Worm (Caenorhabditis elegans) whole organism, L4/young adult: ENCODE data around the gene Y39A1A.24.
A peak's percentile ranks its signal among the peaks of the same experiment; 100 is the strongest.

Experiments used
- W03F9.2 ChIP-seq: fragments of 150-350 bp; optimal IDR thresholded peaks from 2 replicates; lab custom pipeline; 2014; ENCODE audit warnings: missing biosample characterization, missing genetic modification characterization
- dao-5 ChIP-seq: sonication (generic microtip); optimal IDR thresholded peaks from 2 replicates; lab custom pipeline; 2016; ENCODE audit warnings: missing genotype, missing genetic modification characterization, moderate library complexity, missing compliant biosample characterization
- him-1 ChIP-seq: sonication (generic microtip); optimal IDR thresholded peaks from 2 replicates; lab custom pipeline; 2016; ENCODE audit warnings: missing genotype, missing genetic modification reagents, missing genetic modification characterization, missing compliant biosample characterization

Gene Y39A1A.24

DNA sequence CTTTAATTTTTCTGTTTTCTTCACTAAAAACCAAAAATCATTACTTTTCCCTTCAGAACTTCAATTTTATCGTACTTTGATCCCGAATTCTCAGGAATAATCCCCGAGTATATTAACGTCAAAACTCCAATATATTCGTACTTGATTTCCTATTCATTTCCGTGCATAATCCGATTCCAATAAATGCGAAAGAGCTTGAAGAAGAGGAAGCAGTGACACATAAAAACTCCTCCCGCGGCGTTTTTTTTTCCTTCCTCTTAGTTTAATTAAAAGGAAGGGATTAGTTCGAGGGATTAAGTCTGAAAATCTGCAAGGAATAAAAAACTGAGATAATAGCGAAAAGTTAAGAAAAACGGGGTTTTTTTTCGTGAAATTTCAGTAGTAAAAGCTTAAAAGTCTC, 11.5 kb upstream of the Y39A1A.24 start:
- TF ChIP-seq W03F9.2 (tag; lab: Kevin White, UChicago) (no peak), dao-5 (tag; lab: Kevin White, UChicago) (no peak), him-1 (tag; lab: Kevin White, UChicago) (no peak)

DNA sequence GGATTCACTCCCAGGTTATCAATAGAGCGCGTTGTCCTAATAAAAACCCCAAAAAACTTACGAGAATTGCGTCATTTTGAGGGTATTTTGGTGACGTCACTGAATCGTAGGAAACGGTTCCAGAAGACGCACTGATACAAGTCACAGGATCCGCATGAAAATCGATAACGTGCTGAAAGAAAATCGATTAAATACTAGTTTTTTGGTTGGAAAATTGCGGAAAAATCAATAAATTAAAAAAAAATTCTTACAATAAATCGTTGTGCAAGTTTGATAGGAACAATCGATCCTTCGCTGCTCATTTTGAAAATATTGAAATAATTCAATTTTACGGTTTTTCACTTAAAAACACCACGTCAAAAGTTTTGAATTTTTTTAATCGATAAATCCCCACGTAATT, 9.2 kb upstream of the Y39A1A.24 start, which contains the start of gene Y39A1A.2:
Y39A1A.2 (minus strand) TSS at position 319 of the 400 bp plus-strand sequence.
- TF ChIP-seq W03F9.2 (tag; lab: Kevin White, UChicago) (no peak), him-1 (tag; lab: Kevin White, UChicago) (no peak), dao-5 (tag; lab: Kevin White, UChicago) (no peak)

DNA sequence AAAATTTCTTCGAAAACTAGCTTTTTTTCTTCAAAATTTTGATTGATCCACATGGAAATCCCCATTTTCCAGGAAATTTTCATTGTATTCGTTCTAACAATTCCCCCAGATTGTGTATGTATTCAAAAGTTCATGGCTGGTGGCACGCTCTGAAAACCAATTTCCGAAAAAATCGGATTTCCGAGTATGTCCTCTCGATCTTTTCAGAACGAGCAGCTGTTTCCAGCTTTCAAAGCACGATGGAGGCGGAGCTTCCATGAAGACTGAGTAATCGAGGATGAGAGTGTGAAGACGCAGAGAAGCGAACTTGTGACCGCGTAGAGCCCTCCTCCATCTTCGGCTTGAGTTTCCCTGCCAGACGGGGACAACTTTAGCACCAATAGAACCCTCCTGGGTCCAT, 8.1 kb upstream of the Y39A1A.24 start:
- TF ChIP-seq dao-5 (tag; lab: Kevin White, UChicago) (no peak), him-1 (tag; lab: Kevin White, UChicago) (no peak), W03F9.2 (tag; lab: Kevin White, UChicago) (no peak)

DNA sequence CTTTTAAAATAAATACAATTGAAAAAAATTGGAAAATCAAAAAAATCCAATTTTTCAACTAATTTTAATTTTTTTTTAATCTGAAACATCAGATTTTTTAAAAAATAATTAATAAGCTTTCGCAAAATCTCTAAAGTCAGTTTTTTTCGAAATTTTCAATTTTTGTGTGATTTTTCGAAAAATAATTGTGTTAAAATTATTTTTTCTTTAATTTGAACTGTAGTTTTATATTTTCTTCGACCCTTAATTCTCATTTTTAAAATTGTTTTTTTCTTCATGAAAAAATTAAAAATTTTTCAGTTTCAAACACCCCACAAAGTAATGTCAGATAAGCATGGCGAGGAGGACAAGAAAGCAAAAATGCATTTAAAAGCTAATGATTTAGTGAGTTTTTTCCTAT, 7.4 kb upstream of the Y39A1A.24 start, which contains the start of gene rabx-5:
rabx-5 (plus strand) TSS at position 301 of the 400 bp plus-strand sequence.
- TF ChIP-seq W03F9.2 (tag; lab: Kevin White, UChicago) = no peak
- no peak for TF ChIP-seq dao-5 (tag; lab: Kevin White, UChicago)
- TF ChIP-seq him-1 (tag; lab: Kevin White, UChicago) = no peak

DNA sequence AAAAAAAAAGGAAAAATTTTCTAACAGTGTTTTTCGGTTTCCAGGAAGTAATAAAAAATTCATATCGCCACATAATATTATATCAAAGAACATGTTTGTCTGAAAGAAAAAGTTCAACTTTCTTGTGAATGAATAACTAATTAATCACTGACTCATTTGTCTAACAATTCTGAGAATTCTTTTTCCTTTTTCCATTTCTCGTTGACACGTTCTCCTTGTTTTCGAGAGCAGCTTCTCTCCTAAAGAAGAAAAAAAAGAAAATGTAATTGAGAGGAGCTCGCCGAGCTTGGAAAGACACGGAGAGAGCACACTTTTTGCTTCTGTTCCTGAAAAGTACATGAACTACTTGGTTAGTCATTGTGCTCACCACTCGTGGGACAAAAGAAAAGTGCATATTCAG, 4.3 kb upstream of the Y39A1A.24 start:
- TF ChIP-seq dao-5 (tag; lab: Kevin White, UChicago) (no peak), him-1 (tag; lab: Kevin White, UChicago) (no peak), W03F9.2 (tag; lab: Kevin White, UChicago) (no peak)

DNA sequence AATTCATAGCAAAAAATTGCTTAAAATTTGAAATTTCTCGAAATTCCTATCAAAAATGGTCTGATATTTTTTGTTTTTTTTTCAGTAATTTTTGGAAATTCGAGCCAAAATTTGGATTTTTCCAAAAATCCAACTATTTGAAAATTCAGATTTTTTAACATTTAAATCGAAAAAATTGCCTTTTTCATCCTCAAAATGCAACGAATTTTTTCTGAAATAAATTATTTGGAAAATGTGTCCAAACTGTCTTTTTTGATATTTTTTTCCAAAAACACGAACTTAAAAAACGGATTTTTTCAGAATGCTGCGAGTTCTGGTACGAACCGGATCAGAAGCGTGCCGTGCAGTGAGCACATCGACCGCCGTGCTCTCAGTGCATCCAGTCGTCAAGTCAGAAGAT, 2.7 kb downstream of the Y39A1A.24 start, which contains the start of gene mrpl-22:
mrpl-22 (plus strand) TSS at position 301 of the 400 bp plus-strand sequence.
- TF ChIP-seq dao-5 (tag; lab: Kevin White, UChicago) (no peak), W03F9.2 (tag; lab: Kevin White, UChicago) (no peak), him-1 (tag; lab: Kevin White, UChicago) (no peak)

DNA sequence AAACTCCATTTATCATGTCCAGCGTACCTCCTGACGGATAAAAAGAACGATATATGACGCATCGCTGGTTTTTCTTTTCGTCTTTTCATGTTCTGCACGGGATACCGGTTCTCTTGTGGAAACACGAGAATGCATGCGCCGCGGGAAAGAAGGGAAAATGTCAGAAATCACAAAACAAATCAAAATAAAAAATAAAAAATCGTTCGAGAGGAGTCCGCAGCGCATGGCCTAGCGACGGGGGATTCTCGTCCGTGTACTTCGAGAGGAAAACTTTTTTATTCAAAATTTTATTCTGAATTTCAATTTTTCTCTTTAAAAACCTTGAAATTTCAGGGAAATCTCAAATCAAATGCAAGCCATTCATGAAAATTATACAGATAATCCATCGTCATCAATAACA, 8.8 kb downstream of the Y39A1A.24 start, which contains the start of the genes lron-10 and hpr-9:
lron-10 (minus strand) TSS at position 162 of the 400 bp plus-strand sequence.
hpr-9 (plus strand) TSS at position 344 of the 400 bp plus-strand sequence.
- TF ChIP-seq him-1 (tag; lab: Kevin White, UChicago) (peak; percentile 78), W03F9.2 (tag; lab: Kevin White, UChicago) (peak; percentile 78), dao-5 (tag; lab: Kevin White, UChicago) (no peak)

DNA sequence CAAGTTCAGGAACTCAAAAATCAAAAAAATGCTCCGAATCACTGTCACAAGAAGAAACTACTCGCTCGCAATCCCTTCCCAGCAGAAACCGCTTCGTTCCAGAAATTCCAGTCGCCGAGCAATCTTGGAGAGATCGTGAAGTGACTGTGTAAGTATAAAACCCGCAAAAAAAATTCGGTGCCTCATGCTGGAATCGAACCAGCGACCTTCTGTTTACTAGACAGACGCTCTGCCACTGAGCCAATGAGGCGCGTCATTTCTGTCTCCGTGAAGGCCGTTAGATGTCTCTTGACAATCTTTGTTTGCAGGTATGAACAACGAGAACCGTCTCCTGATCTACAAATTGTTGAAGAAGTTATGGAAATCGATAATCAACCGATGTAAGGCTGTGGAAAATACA, 12.1 kb downstream of the Y39A1A.24 start:
- peak; percentile 21 for TF ChIP-seq dao-5 (tag; lab: Kevin White, UChicago)
- TF ChIP-seq W03F9.2 (tag; lab: Kevin White, UChicago) = peak; percentile 5
- peak; percentile 45 for TF ChIP-seq him-1 (tag; lab: Kevin White, UChicago)

DNA sequence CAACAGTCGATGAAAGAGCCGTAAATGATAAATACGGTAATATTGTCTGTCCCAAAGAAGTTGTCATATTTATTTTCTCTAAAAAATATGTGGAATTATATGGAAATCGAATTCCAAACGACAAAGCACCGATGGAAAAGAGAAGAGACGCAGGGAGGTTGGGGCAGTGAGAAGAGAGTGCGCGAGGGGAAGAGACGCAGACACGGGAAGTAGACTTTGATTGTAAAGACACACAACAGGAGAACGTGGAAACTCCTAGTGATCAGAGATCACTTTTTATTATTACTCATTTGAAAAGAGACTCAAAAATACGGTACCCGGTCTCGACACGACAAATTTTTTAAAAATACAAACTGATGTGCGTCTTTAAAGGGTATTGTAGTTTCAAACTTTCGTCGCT, 15.9 kb downstream of the Y39A1A.24 start:
- TF ChIP-seq W03F9.2 (tag; lab: Kevin White, UChicago) = no peak
- TF ChIP-seq dao-5 (tag; lab: Kevin White, UChicago) = no peak
- no peak for TF ChIP-seq him-1 (tag; lab: Kevin White, UChicago)

DNA sequence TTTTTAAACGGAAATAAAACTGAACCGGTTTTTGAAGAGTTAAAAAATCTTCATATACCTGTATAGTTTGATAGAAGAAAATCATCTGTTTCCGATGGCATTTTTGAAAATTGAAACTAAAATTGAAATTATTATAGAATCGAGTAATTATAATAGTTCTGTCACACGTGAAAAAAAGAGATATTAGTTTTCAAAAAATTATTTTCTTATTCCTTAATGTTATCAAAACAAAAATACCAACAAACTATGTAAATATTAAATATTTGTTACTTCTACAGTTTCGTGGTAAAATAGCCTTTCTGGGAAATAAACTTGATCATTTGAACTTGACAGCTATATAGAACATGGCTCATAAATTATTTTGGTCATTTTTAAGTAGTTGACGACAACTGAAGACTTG, 16.6 kb downstream of the Y39A1A.24 start, which contains the start of gene swt-4:
swt-4 (minus strand) TSS at position 101 of the 400 bp plus-strand sequence.
- TF ChIP-seq him-1 (tag; lab: Kevin White, UChicago) = no peak
- TF ChIP-seq dao-5 (tag; lab: Kevin White, UChicago) = no peak
- no peak for TF ChIP-seq W03F9.2 (tag; lab: Kevin White, UChicago)

DNA sequence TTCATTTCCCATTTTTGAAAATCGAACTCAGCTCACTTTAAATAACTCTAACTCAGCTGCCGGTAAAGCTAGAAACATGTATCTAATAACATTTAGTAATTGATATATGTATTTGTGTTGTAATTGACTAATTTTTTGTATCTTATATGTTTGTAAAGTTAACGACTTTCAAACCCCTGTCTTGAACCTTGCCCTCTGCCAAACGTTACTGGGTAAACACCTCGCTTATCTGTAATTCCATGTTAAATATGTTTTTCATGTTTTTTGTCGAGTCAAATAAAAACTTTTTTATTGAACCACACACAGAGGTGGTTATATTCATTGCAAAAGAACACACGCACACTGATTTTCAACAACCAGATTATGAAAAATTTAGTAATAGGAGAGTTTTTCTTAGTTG, 17.4 kb downstream of the Y39A1A.24 start:
- TF ChIP-seq W03F9.2 (tag; lab: Kevin White, UChicago) (no peak), dao-5 (tag; lab: Kevin White, UChicago) (no peak), him-1 (tag; lab: Kevin White, UChicago) (no peak)

DNA sequence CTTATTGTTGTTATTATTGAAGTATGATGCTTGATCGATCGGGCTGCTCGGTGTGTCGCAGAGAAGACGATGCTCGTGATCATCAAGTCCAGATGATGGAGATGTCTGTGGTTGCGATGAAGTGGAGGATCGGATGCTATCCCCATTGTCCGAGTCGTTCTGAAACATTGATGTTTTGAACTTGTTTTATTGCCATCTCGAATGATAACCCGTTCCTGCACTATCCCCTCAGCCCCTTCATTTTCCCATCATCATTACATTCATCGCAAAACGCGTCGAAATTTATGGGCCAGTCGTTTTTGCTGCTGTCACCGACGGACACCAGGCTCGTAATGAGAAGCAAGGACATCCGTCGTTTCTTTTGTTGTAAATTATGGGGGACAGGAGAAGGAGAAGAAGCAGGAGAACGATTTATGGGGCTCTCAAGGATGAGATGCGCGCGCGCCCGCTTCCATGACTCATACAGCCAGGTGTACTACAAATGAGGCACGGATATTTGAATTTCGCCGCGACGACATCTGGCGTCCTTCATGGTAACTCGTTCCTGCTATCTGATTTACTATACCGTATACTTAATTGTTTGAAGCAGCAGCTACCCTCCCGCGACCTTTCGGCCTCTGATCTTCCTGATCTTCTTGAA, 19.6 kb downstream of the Y39A1A.24 start:
- TF ChIP-seq W03F9.2 (tag; lab: Kevin White, UChicago) = no peak
- TF ChIP-seq him-1 (tag; lab: Kevin White, UChicago) = no peak
- no peak for TF ChIP-seq dao-5 (tag; lab: Kevin White, UChicago)

DNA sequence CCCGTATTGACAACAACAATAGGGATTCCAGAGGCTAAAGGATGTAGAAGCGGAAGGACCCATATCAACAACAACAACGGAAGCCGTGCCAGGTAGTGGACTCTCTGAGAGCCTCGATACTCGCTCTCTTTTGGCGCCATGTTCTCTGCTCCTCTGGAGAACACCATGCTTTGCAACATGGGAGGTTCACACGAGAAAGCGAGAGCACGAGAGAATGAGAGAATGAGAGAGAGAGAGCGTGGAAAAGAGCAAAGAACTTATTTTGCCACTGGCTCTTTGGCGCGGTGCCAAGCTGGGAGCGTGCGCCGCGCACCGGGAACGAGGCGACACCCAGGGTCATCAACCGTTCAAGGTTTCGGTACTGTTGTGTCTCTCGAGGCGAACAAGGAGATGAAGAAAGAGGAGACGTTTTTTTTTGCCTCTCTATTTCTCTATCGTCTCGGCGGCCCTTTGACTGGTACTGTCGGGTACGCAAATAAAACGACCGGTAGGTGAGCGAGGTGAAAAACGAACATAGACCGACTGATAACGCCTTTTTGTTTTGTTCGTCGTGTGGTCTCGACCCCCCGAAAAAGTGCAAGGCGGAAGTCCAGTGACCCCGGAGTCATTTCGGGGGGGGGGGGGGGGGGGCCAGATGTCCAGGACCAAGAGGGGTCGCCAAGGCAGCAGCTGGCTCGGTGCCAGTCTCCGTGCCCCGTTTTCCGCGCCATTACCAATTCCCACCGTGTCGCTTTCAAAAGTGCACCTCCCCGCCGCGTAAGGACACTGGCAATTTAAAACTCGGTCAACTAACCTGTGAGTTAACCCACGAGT, 20.4 kb downstream of the Y39A1A.24 start, which contains the start of gene Y39A1A.10:
Y39A1A.10 (plus strand) TSS at position 139 of the 813 bp plus-strand sequence.
- TF ChIP-seq dao-5 (tag; lab: Kevin White, UChicago) = no peak
- TF ChIP-seq W03F9.2 (tag; lab: Kevin White, UChicago) = no peak
- TF ChIP-seq him-1 (tag; lab: Kevin White, UChicago) = no peak
